Worm (Caenorhabditis elegans) whole organism, L4/young adult: ENCODE data around the gene F46G10.1.

Experiments
- W03F9.2 ChIP-seq: fragments of 150-350 bp; optimal IDR thresholded peaks from 2 replicates; lab custom pipeline; 2014; ENCODE audit warnings: missing biosample characterization, missing genetic modification characterization
- dao-5 ChIP-seq: sonication (generic microtip); optimal IDR thresholded peaks from 2 replicates; lab custom pipeline; 2016; ENCODE audit warnings: missing genotype, missing genetic modification characterization, moderate library complexity, missing compliant biosample characterization
- him-1 ChIP-seq: sonication (generic microtip); optimal IDR thresholded peaks from 2 replicates; lab custom pipeline; 2016; ENCODE audit warnings: missing genotype, missing genetic modification reagents, missing genetic modification characterization, missing compliant biosample characterization

DNA sequence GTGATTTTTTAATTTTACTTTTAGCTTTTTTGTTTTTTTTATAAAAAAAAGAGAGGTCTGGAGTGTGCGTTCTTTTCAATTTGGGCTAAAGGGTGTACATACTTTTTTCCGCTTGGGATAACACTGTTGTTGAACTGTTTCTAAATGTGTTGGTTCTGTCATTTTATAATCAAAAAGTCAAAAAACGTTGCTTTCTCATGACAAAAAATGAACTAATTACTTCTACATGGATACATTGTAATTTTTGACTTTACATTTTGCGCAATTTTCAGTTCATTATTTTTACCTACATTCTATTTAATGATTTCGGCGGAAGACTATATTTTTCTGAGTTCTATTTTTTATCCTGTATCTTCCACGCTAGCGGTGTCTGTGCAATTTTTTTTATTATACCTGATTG is 20.0 kb downstream of the F46G10.1 start, which contains the start of gene srd-38:
- TF ChIP-seq him-1 (tag; lab: Kevin White, UChicago) (no peak), dao-5 (tag; lab: Kevin White, UChicago) (no peak), W03F9.2 (no peak)
